Worm (Caenorhabditis elegans): ENCODE measurements around the gene F44G4.1.

DNA sequence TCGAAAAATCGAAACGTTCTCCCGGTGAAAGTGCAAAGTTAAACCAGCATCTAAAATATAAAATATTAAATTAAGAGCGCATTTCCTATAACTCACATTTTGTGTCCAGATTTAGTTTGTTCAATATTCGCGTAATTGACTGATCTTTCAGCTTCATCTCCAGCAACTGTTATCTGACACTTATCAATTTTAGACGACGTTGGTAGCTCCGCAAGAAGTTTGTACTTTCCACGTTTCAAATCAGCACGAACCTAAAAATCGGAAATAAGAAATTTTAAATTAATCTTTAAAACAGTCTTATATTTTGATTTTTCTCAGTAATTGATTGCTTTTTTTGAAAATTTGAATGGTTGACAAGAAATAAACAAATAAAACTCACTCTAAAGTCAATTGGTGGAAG lies 23.2 kb downstream of the F44G4.1 start:
- TF ChIP-seq aly-2 (tag; optimal IDR thresholded peaks at IDR 0.05) (no peak), ZK546.5 (tag; optimal IDR thresholded peaks at IDR 0.05) (no peak), elt-1 (tag; optimal IDR thresholded peaks at IDR 0.05) (no peak), daf-12 (tag; optimal IDR thresholded peaks at IDR 0.05) (no peak), egl-27 (tag; optimal IDR thresholded peaks at IDR 0.05) (no peak), nhr-11 (tag; optimal IDR thresholded peaks at IDR 0.05) (no peak)

All from whole organism, L3 larva.